Worm (Caenorhabditis elegans) whole organism, L2 larva: Measurements from ENCODE around the gene Y70G10A.3.

Experiments
- R02D3.7 ChIP-seq: fragments of 150-350 bp; optimal IDR thresholded peaks from 2 replicates; lab custom pipeline; 2014; ENCODE audit warnings: missing biosample characterization, missing genetic modification characterization
- Y55F3AM.14 ChIP-seq: fragments of 200-800 bp; sonication (Bioruptor generic); optimal IDR thresholded peaks from 2 replicates; lab custom pipeline; 2018; ENCODE audit warnings: mild to moderate bottlenecking, missing genetic modification characterization, missing compliant biosample characterization
- ZK546.5 ChIP-seq: sonication (generic microtip); optimal IDR thresholded peaks from 2 replicates; lab custom pipeline; 2017; ENCODE audit warnings: missing biosample characterization, missing genetic modification characterization
- alr-1 ChIP-seq: fragments of 150-350 bp; optimal IDR thresholded peaks from 2 replicates; lab custom pipeline; 2014; ENCODE audit warnings: missing biosample characterization, missing genetic modification characterization
- aly-2 ChIP-seq: fragments of 150-350 bp; optimal IDR thresholded peaks from 2 replicates; lab custom pipeline; 2014; ENCODE audit warnings: missing biosample characterization, missing genetic modification characterization
- blmp-1 ChIP-seq: sonication (generic microtip); optimal IDR thresholded peaks from 2 replicates; lab custom pipeline; 2017; ENCODE audit warnings: missing genetic modification characterization, mild to moderate bottlenecking, missing compliant biosample characterization, antibody characterized with exemption, moderate library complexity; ENCODE audit not compliant: insufficient read depth
- crh-2 ChIP-seq: sonication (generic microtip); optimal IDR thresholded peaks from 2 replicates; lab custom pipeline; 2017; ENCODE audit warnings: missing biosample characterization, missing genetic modification characterization
- dmd-4 ChIP-seq: sonication (generic microtip); optimal IDR thresholded peaks from 2 replicates; lab custom pipeline; 2017; ENCODE audit warnings: missing biosample characterization, missing genetic modification characterization
- elt-1 ChIP-seq: fragments of 150-350 bp; optimal IDR thresholded peaks from 2 replicates; lab custom pipeline; 2014; ENCODE audit warnings: missing biosample characterization, missing genetic modification characterization
- elt-3 ChIP-seq: sonication (generic microtip); optimal IDR thresholded peaks from 2 replicates; lab custom pipeline; 2017; ENCODE audit warnings: missing biosample characterization, missing genetic modification characterization
- fos-1 ChIP-seq: fragments of 150-350 bp; optimal IDR thresholded peaks from 2 replicates; lab custom pipeline; 2014; ENCODE audit warnings: missing biosample characterization, missing genetic modification characterization
- gmeb-1 ChIP-seq: fragments of 150-350 bp; optimal IDR thresholded peaks from 2 replicates; lab custom pipeline; 2014; ENCODE audit warnings: missing biosample characterization, missing genetic modification characterization
- lin-13 ChIP-seq: fragments of 150-350 bp; optimal IDR thresholded peaks from 2 replicates; lab custom pipeline; 2014; ENCODE audit warnings: missing biosample characterization, missing genetic modification reagents, missing genetic modification characterization
- lin-39 ChIP-seq: fragments of 150-350 bp; optimal IDR thresholded peaks from 2 replicates; lab custom pipeline; 2014; ENCODE audit warnings: missing biosample characterization, missing genetic modification reagents, missing genetic modification characterization
- lsy-2 ChIP-seq, 2 experiments: fragments of 150-350 bp in 1 of 2; sonication (generic microtip) in 1 of 2; optimal IDR thresholded peaks; 2 replicates each; lab custom pipeline; 2014 to 2017; ENCODE audit warnings: missing biosample characterization in 2 of 2, missing genetic modification characterization in 2 of 2
- mbf-1 ChIP-seq: sonication (generic microtip); optimal IDR thresholded peaks from 2 replicates; lab custom pipeline; 2017; ENCODE audit warnings: missing biosample characterization, missing genetic modification characterization
- nhr-10 ChIP-seq: sonication (generic microtip); optimal IDR thresholded peaks from 2 replicates; lab custom pipeline; 2017; ENCODE audit warnings: missing biosample characterization, missing genetic modification characterization
- nhr-11 ChIP-seq: fragments of 150-350 bp; optimal IDR thresholded peaks from 2 replicates; lab custom pipeline; 2014; ENCODE audit warnings: missing biosample characterization, missing genetic modification characterization
- nhr-129 ChIP-seq: fragments of 150-350 bp; optimal IDR thresholded peaks from 2 replicates; lab custom pipeline; 2014; ENCODE audit warnings: missing biosample characterization, missing genetic modification characterization
- nhr-25 ChIP-seq: fragments of 150-350 bp; sonication (generic microtip); optimal IDR thresholded peaks from 3 replicates; lab custom pipeline; 2014; ENCODE audit warnings: missing biosample characterization, missing genetic modification characterization
- nhr-6 ChIP-seq: fragments of 150-350 bp; optimal IDR thresholded peaks from 2 replicates; lab custom pipeline; 2014; ENCODE audit warnings: missing biosample characterization, missing genetic modification characterization
- nhr-77 ChIP-seq: fragments of 150-350 bp; optimal IDR thresholded peaks from 2 replicates; lab custom pipeline; 2014; ENCODE audit warnings: missing biosample characterization, missing genetic modification characterization
- sma-3 ChIP-seq: sonication (generic microtip); optimal IDR thresholded peaks from 2 replicates; lab custom pipeline; 2016; ENCODE audit warnings: missing genetic modification reagents, missing genetic modification characterization, missing compliant biosample characterization
- sma-9 ChIP-seq, 2 experiments: fragments of 150-350 bp in 1 of 2; sonication (generic microtip) in 1 of 2; optimal IDR thresholded peaks; 2 replicates each; lab custom pipeline; 2014 to 2016; ENCODE audit warnings: missing genetic modification characterization in 2 of 2, mild to moderate bottlenecking in 1 of 2, missing biosample characterization in 1 of 2, missing compliant biosample characterization in 1 of 2, missing genetic modification reagents in 1 of 2, moderate library complexity in 1 of 2
- unc-55 ChIP-seq: fragments of 150-350 bp; sonication (generic microtip); optimal IDR thresholded peaks from 3 replicates; lab custom pipeline; 2014; ENCODE audit warnings: missing biosample characterization, missing genetic modification reagents, missing genetic modification characterization
- zag-1 ChIP-seq: fragments of 150-350 bp; optimal IDR thresholded peaks from 2 replicates; lab custom pipeline; 2014; ENCODE audit warnings: missing biosample characterization, missing genetic modification characterization
- ztf-1 ChIP-seq: fragments of 200-800 bp; sonication (Bioruptor generic); conservative IDR thresholded peaks from 2 replicates; pipeline ENCODE4 v1.3.6; 2022; ENCODE audit warnings: missing genetic modification characterization, missing compliant biosample characterization

Gene Y70G10A.3

DNA sequence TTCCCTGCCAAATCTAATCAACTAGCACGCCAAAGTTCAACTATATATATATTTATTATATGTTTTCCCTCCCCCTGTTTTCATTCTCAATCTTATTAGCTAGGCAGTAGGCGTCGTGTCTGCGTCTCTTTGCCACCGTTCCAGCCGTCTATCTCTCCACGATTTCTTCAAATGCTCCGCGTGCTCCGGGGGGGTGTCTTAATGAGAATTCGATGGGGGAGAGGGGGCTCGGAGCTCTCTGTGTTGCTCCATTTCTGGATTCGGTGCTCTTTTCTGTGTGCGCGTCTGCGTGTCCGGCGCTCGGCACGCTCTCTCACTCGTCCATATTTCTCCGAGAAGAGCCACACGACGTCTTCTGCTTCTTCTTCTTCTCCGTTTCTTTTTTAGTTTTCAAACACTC lies 45.3 kb downstream of the Y70G10A.3 start (continued):
- no peak for TF ChIP-seq dmd-4 (tag; lab: Kevin White, UChicago)
- no peak for TF ChIP-seq blmp-1 (tag; lab: Kevin White, UChicago)

DNA sequence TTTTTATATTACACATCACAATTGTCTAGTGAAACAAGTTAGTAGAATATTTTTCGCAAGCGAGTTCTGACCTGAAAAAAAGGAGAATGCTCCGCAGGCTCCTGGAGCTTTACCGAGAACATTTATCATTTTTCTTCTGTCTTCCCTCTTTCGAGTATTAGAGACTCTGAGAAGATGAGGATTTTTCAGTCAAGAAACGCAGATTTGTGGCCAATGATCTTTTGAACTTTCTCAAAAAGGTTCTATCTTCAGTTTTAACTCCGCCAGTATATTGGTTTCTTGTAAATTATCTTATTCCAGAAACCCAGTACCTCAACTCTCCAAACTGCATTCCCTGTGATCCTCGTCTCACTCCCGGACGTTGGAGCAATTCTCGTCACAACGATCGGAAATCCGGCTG lies 46.7 kb downstream of the Y70G10A.3 start, which contains the start of gene K10G9.2:
Gene K10G9.2, plus strand, starts transcription at position 301 of the 400 bp plus-strand sequence.
- TF ChIP-seq lin-13 (GFP tag; lab: Kevin White, UChicago): no peak
- TF ChIP-seq lin-39 (tag; lab: Kevin White, UChicago): no peak
- no peak for TF ChIP-seq nhr-77 (tag; lab: Kevin White, UChicago)
- TF ChIP-seq lsy-2 (tag; optimal IDR thresholded peaks at IDR 0.05; lab: Kevin White, UChicago): no peak
- no peak for TF ChIP-seq fos-1
- TF ChIP-seq aly-2 (tag; lab: Kevin White, UChicago): no peak
- no peak for TF ChIP-seq alr-1 (tag; lab: Kevin White, UChicago)
- no peak for TF ChIP-seq zag-1 (tag; lab: Kevin White, UChicago)
- TF ChIP-seq elt-3 (tag; lab: Kevin White, UChicago): no peak
- TF ChIP-seq dmd-4 (tag; lab: Kevin White, UChicago): no peak
- TF ChIP-seq R02D3.7 (tag; lab: Kevin White, UChicago): no peak
- no peak for TF ChIP-seq mbf-1 (tag; lab: Kevin White, UChicago)
- no peak for TF ChIP-seq unc-55 (GFP tag; lab: Kevin White, UChicago)

DNA sequence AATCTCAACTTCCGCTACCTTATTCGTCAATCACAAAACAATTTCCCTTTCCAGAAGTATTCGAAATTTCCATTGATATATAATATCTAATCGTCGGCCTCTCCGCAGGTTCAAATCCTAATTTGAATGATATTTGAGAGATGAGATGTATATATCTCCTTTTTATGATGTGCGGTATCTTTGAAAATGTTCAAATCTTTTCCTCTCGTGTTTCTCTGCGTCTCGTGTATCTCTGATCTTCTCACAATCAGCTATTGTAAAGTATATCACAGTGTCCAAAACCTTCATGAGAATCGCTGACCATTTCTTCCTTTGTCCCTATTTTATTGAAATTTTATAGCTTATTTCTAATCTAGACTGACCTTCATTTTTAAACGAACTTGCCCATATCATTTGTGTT lies 50.9 kb downstream of the Y70G10A.3 start:
- TF ChIP-seq sma-9 (GFP tag; optimal IDR thresholded peaks at IDR 0.05; lab: Kevin White, UChicago) (peak; percentile 9), sma-9 (tag; optimal IDR thresholded peaks at IDR 0.05; lab: Kevin White, UChicago) (no peak), nhr-6 (no peak)

DNA sequence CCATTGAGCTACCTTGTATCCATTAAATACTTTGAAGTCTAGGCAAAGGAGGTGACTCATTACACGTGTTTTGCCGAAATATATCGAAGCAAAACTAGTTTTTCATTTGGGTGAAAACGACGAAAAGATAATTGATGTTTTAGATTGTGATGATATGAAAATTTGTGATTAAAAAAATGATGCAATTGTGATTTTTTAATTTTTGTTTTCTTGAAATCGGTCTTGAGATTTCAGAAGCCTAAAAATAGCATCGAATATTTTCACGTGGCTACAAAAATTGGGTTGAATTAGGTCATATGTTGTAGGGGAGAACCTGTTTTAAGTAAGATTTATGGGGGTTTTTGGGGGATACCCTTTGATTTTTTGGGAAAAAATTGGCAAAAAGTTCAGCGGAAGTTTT lies 51.6 kb downstream of the Y70G10A.3 start:
- TF ChIP-seq crh-2 (tag; lab: Kevin White, UChicago): peak; percentile 22
- peak; percentile 77 for TF ChIP-seq nhr-25 (tag; lab: Kevin White, UChicago)
- no peak for TF ChIP-seq elt-1 (tag; lab: Kevin White, UChicago)
- no peak for TF ChIP-seq nhr-10 (tag; lab: Kevin White, UChicago)
- peak; percentile 25 for TF ChIP-seq sma-3 (GFP tag; lab: Kevin White, UChicago)
- TF ChIP-seq blmp-1 (tag; lab: Kevin White, UChicago): peak; percentile 19
- TF ChIP-seq sma-9 (GFP tag; optimal IDR thresholded peaks at IDR 0.05; lab: Kevin White, UChicago): peak; percentile 48
- TF ChIP-seq sma-9 (tag; optimal IDR thresholded peaks at IDR 0.05; lab: Kevin White, UChicago): no peak
- no peak for TF ChIP-seq ztf-1 (GFP tag; lab: Robert Waterston, UW)
- peak in 1 of 2 experiments; percentile 5 for TF ChIP-seq lsy-2 (tag; optimal IDR thresholded peaks at IDR 0.05; lab: Kevin White, UChicago)
- peak; percentile 77 for TF ChIP-seq nhr-129 (tag; lab: Kevin White, UChicago)
- TF ChIP-seq fos-1: peak; percentile 63

DNA sequence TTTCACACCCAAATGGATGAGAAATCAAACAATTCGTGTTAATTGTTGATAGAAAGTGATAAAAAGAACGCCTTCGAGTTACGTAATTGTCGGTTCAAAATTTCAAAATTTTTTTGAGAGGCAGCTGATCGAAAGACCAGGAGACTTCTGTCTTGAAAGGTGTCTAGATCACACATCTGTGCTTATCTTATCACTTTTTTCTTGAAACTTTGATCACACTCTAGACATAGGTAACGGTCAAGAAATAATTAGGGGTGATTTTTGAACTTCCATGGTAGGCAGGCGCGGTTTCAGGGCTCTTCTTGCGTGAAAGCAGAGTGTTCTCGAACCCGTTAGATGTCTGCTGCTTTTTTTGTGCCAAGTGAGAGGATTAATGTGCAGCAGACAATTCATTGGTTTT lies 54.5 kb downstream of the Y70G10A.3 start:
- TF ChIP-seq dmd-4 (tag; lab: Kevin White, UChicago) (no peak), gmeb-1 (tag; lab: Kevin White, UChicago) (no peak), Y55F3AM.14 (no peak), ztf-1 (GFP tag; lab: Robert Waterston, UW) (no peak), blmp-1 (tag; lab: Kevin White, UChicago) (no peak), nhr-10 (tag; lab: Kevin White, UChicago) (no peak), crh-2 (tag; lab: Kevin White, UChicago) (no peak)

DNA sequence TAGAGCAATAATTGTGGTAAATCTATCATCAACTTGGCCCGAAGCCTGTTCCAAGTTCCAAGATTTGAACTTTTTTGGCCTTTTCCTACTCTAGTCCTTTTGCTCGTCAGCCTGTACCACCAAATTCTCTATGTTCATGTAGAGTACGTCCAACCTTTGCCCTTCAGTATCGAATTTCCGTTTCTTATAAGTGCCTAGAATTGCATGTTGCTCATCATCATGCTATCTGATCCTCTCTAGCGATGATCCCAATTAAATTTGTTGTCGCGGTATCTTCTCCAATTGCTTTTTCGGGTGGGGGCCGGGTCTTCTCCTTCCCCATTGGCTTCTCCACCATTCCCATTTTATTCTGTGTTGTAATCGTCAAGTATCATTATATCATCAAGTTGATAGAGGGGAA lies 55.0 kb downstream of the Y70G10A.3 start:
- TF ChIP-seq elt-3 (tag; lab: Kevin White, UChicago): no peak
- TF ChIP-seq aly-2 (tag; lab: Kevin White, UChicago): no peak
- TF ChIP-seq ZK546.5 (tag; lab: Kevin White, UChicago): no peak
- TF ChIP-seq fos-1: no peak
- TF ChIP-seq nhr-11: no peak
- TF ChIP-seq lin-13 (GFP tag; lab: Kevin White, UChicago): no peak
- no peak for TF ChIP-seq lsy-2 (tag; optimal IDR thresholded peaks at IDR 0.05; lab: Kevin White, UChicago)
